Worm (Caenorhabditis elegans): ENCODE results near the gene dex-1.

dex-1 gene

DNA sequence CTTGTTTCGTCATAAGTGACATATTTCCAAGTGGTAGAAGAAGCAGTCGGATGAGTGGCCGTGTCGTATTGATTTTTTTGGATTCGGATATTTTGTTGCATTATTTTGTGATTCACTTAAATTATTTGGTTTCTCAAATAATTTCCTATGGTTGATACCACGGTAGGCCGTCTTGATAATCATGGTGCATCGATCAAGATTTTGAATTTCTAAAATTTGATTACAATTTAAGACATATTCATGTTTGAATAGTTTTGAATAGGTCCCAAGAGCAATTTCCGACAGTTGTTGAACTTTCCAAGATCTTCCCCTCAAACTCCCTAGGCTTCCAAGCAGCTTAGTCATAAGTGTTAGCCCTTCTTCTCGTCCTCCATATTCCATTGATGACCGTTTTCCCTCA is 4.0 kb upstream of the dex-1 start, which contains the start of gene D1044.4:
Gene D1044.4, minus strand, starts transcription at position 101 of the 400 bp plus-strand sequence.
- TF ChIP-seq bed-3 (GFP tag; optimal IDR thresholded peaks at IDR 0.05) (no peak), drap-1 (GFP tag; optimal IDR thresholded peaks at IDR 0.05) (no peak), lin-32 (GFP tag; optimal IDR thresholded peaks at IDR 0.05) (no peak), hlh-1 (tag; optimal IDR thresholded peaks at IDR 0.05) (no peak), nhr-28 (tag; optimal IDR thresholded peaks at IDR 0.05) (no peak), elt-1 (tag; optimal IDR thresholded peaks at IDR 0.05; ENCODE audit: borderline replicate concordance, insufficient read depth) (no peak), ham-2 (GFP tag; optimal IDR thresholded peaks at IDR 0.05) (no peak), ztf-11 (tag; optimal IDR thresholded peaks at IDR 0.05) (no peak), unc-39 (tag; optimal IDR thresholded peaks at IDR 0.05) (no peak), blmp-1 (tag; optimal IDR thresholded peaks at IDR 0.05) (no peak), ceh-83 (GFP tag; optimal IDR thresholded peaks at IDR 0.05) (no peak), sptf-1 (tag; optimal IDR thresholded peaks at IDR 0.05) (no peak), M03D4.4 (tag; optimal IDR thresholded peaks at IDR 0.05) (no peak), ceh-43 (GFP tag; optimal IDR thresholded peaks at IDR 0.05) (no peak), flh-1 (GFP tag; optimal IDR thresholded peaks at IDR 0.05) (no peak), mep-1 (tag; optimal IDR thresholded peaks at IDR 0.05) (no peak), tbx-8 (GFP tag; optimal IDR thresholded peaks at IDR 0.05) (no peak), lsy-2 (tag; optimal IDR thresholded peaks at IDR 0.05) (no peak), elt-3 (tag; optimal IDR thresholded peaks at IDR 0.05) (no peak)

DNA sequence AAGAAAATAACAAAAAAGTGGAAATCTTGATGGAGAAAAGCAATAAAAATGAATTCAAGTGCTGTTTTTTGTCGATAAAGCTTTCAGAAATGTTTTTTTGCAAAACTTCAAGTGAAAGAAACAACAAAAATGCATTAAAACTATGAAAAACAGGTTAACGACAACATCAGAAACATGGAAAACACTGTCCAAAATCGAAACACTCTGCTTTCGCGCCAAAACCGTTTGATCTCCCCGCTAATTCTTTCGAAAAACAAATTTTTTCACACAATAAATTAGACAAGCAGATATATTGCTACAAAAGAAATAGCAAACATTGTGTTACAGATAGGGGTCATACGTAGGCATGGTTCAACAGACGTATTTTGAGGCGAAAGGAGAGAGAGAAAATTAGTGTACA is 15.9 kb downstream of the dex-1 start:
- TF ChIP-seq elt-1 (tag; optimal IDR thresholded peaks at IDR 0.05; ENCODE audit: borderline replicate concordance, insufficient read depth) (no peak), ceh-43 (GFP tag; optimal IDR thresholded peaks at IDR 0.05) (no peak), unc-62 (GFP tag; optimal IDR thresholded peaks at IDR 0.05) (no peak), snpc-4 (tag; optimal IDR thresholded peaks at IDR 0.05) (no peak), ztf-11 (tag; optimal IDR thresholded peaks at IDR 0.05) (no peak), blmp-1 (tag; optimal IDR thresholded peaks at IDR 0.05) (no peak), ces-1 (GFP tag; optimal IDR thresholded peaks at IDR 0.05) (no peak), mab-5 (tag; optimal IDR thresholded peaks at IDR 0.05) (no peak), tbx-8 (GFP tag; optimal IDR thresholded peaks at IDR 0.05) (no peak), ham-2 (GFP tag; optimal IDR thresholded peaks at IDR 0.05) (no peak), lsy-2 (tag; optimal IDR thresholded peaks at IDR 0.05) (no peak), nhr-28 (tag; optimal IDR thresholded peaks at IDR 0.05) (no peak), unc-39 (tag; optimal IDR thresholded peaks at IDR 0.05) (no peak), nhr-12 (tag; optimal IDR thresholded peaks at IDR 0.05) (no peak)

DNA sequence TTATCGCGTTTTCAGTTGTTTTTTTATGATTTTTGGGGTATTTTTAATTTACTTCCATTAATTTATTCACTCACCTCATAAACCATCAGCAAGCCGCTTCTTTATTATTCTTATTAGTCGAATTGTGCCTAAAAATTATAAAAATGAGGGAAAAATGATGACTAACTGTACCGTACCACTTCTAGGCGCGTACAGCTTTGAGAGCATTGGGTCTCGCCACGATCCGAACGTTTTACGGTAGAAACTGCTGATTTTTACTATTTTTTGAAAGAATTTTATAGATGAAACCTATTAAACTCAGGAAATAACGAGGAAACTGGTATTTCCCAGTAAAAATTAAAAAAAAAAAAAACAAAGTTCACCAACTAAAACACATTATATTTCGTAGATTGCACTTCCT is 17.1 kb downstream of the dex-1 start, which contains the start of gene D1044.6:
Gene D1044.6, minus strand, starts transcription at position 128 of the 400 bp plus-strand sequence.
- TF ChIP-seq elt-1 (tag; optimal IDR thresholded peaks at IDR 0.05; ENCODE audit: borderline replicate concordance, insufficient read depth) (no peak), nhr-12 (tag; optimal IDR thresholded peaks at IDR 0.05) (no peak), M03D4.4 (tag; optimal IDR thresholded peaks at IDR 0.05) (no peak), cnd-1 (tag; optimal IDR thresholded peaks at IDR 0.05) (no peak), ham-2 (GFP tag; optimal IDR thresholded peaks at IDR 0.05) (no peak), pha-4 (tag; optimal IDR thresholded peaks at IDR 0.05) (no peak), drap-1 (GFP tag; optimal IDR thresholded peaks at IDR 0.05) (no peak), lin-32 (GFP tag; optimal IDR thresholded peaks at IDR 0.05) (no peak), ceh-43 (GFP tag; optimal IDR thresholded peaks at IDR 0.05) (no peak), sem-2 (GFP tag; optimal IDR thresholded peaks at IDR 0.05) (no peak), elt-3 (tag; optimal IDR thresholded peaks at IDR 0.05) (no peak), mep-1 (tag; optimal IDR thresholded peaks at IDR 0.05) (no peak), unc-62 (GFP tag; optimal IDR thresholded peaks at IDR 0.05) (no peak)

DNA sequence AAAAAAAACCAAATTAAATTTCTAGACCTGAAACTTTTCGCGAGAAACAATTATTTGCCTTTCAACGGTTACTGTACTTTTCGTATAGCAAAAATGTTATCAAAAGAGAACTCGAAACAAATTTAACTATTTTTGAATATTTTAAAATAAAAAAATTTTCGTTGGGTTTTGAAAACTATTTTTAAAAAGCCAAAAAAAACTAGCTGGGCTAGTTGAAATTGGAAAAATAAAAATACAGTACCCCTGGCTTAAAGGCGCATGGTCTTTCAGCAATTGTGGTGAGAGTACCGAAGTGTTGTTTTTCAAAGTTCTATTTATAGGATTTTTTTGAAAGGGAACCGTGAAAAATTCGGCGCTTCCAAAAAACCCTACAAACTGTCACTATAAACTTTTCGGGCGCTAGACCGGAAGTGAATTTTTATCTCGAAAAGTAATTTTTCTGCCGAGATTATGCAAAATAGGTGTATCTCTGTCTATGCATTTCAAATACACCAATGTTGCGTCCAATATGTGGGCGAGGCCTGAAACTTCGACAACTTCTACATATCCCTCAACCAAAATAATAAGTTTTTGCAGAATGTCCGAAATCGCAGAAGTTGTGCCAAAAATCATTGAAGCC is 17.9 kb downstream of the dex-1 start, which contains the start of gene D1044.1:
Gene D1044.1, plus strand, starts transcription at position 569 of the 619 bp plus-strand sequence.
- TF ChIP-seq elt-1 (tag; optimal IDR thresholded peaks at IDR 0.05; ENCODE audit: borderline replicate concordance, insufficient read depth) (no peak), pha-4 (tag; optimal IDR thresholded peaks at IDR 0.05) (no peak)

- TF ChIP-seq nhr-76 (tag; optimal IDR thresholded peaks at IDR 0.05) = no peak
- TF ChIP-seq lsy-2 (tag; optimal IDR thresholded peaks at IDR 0.05) = no peak
- no peak for TF ChIP-seq ham-2 (GFP tag; optimal IDR thresholded peaks at IDR 0.05)
- TF ChIP-seq ceh-39 (tag; optimal IDR thresholded peaks at IDR 0.05) = no peak
- TF ChIP-seq nhr-28 (tag; optimal IDR thresholded peaks at IDR 0.05) = no peak
- TF ChIP-seq mls-2 (tag; optimal IDR thresholded peaks at IDR 0.05) = no peak
- no peak for TF ChIP-seq sem-2 (GFP tag; optimal IDR thresholded peaks at IDR 0.05)
- TF ChIP-seq drap-1 (GFP tag; optimal IDR thresholded peaks at IDR 0.05) = no peak
- no peak for TF ChIP-seq sptf-1 (tag; optimal IDR thresholded peaks at IDR 0.05)
- TF ChIP-seq elt-1 (tag; optimal IDR thresholded peaks at IDR 0.05; ENCODE audit: borderline replicate concordance, insufficient read depth) = no peak
- TF ChIP-seq flh-1 (GFP tag; optimal IDR thresholded peaks at IDR 0.05) = no peak
- no peak for TF ChIP-seq pha-4 (tag; optimal IDR thresholded peaks at IDR 0.05)
- TF ChIP-seq nhr-2 (tag; optimal IDR thresholded peaks at IDR 0.05) = no peak
These were observed 20.4 kb downstream of the dex-1 start for ce11 chrIII:5546309-5546708.

Data from whole organism, mixed stage, embryonic.